Fruit fly (Drosophila melanogaster): ENCODE measurements around the gene CG13643.

The CG13643 gene

DNA sequence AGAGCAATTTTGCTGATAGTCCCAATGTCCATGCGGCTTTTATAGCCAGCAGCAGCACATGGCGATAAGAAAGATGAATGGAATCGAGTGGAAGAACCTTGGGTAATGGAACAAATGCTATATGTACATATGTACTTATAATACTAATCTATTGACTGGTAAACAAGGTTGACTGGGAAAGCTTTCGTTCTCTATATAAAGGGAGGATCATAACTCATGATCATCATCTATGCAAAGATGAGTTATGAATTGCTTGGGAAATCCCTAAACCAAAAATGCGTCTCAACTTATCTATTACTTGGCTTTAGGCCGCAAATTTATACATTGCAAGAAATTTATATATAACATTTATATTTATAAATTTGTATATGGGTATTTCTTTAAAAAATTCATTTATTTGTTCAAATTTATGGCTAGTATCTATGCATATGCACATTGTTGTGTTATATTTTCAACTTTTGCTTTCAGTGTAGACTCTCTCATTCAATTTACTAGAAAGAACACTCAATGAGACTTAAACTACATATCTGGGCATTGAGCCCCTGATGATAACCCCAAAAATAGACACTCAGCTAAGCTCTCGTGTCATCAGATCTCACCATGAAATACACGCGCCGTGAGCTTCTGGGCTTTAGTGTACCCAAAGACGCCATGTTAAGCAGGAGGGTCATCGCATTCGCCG lies 40.9 kb downstream of the CG13643 start, which contains the start of the genes Srg1 and Elal (continued):
- TF ChIP-seq zfh2 (GFP tag; optimal IDR thresholded peaks at IDR 0.05), result no peak
- TF ChIP-seq CG9817 (tag; optimal IDR thresholded peaks at IDR 0.05), result no peak
- TF ChIP-seq HLH54F (GFP tag; optimal IDR thresholded peaks at IDR 0.05), result no peak
- no peak for TF ChIP-seq dmrt99B (tag; optimal IDR thresholded peaks at IDR 0.05)
- TF ChIP-seq ftz-f1 (GFP tag; optimal IDR thresholded peaks at IDR 0.05), result no peak
- TF ChIP-seq CG7745 (tag; optimal IDR thresholded peaks at IDR 0.05), result no peak
- TF ChIP-seq CG6683 (GFP tag; optimal IDR thresholded peaks at IDR 0.05), result no peak
- no peak for TF ChIP-seq NK7.1 (GFP tag; optimal IDR thresholded peaks at IDR 0.05)
- no peak for TF ChIP-seq Abd-B (GFP tag; optimal IDR thresholded peaks at IDR 0.05)
- TF ChIP-seq cato (GFP tag; optimal IDR thresholded peaks at IDR 0.05; ENCODE audit: borderline replicate concordance), result no peak
- TF ChIP-seq CG18011 (GFP tag; optimal IDR thresholded peaks at IDR 0.05), result no peak
- TF ChIP-seq CG11504 (tag; optimal IDR thresholded peaks at IDR 0.05), result no peak
- TF ChIP-seq CG6765 (GFP tag; optimal IDR thresholded peaks at IDR 0.05), result no peak
- TF ChIP-seq Hmr (GFP tag; optimal IDR thresholded peaks at IDR 0.05), result peak; percentile 14
- no peak for TF ChIP-seq btn (GFP tag; optimal IDR thresholded peaks at IDR 0.05)
- no peak for TF ChIP-seq org-1 (GFP tag; optimal IDR thresholded peaks at IDR 0.05)
- no peak for TF ChIP-seq Trl (optimal IDR thresholded peaks at IDR 0.05)
- TF ChIP-seq Trl (GFP tag; optimal IDR thresholded peaks at IDR 0.05), result no peak
- TF ChIP-seq ash1 (GFP tag; optimal IDR thresholded peaks at IDR 0.05), result no peak
- TF ChIP-seq inv (GFP tag; IDR thresholded peaks at IDR 0.05; ENCODE audit: partially characterized antibody), result no peak
- no peak for TF ChIP-seq Dad (GFP tag; optimal IDR thresholded peaks at IDR 0.05)
- no peak for TF ChIP-seq Sin3A (optimal IDR thresholded peaks at IDR 0.05)
- no peak for TF ChIP-seq Lim3 (GFP tag; IDR thresholded peaks at IDR 0.05)
- TF ChIP-seq Dip2 (GFP tag; IDR thresholded peaks at IDR 0.05), result no peak
- peak; percentile 11; the same call in 1 of the 2 replicates for TF ChIP-seq Atf6 (GFP tag; IDR thresholded peaks at IDR 0.05)
- TF ChIP-seq bowl (GFP tag; IDR thresholded peaks at IDR 0.05), result no peak
- no peak for TF ChIP-seq CG17912 (GFP tag; optimal IDR thresholded peaks at IDR 0.05)
- TF ChIP-seq Meics (GFP tag; optimal IDR thresholded peaks at IDR 0.05), result peak; percentile 46
- TF ChIP-seq Neu2 (GFP tag; optimal IDR thresholded peaks at IDR 0.05; ENCODE audit: borderline replicate concordance), result no peak
- TF ChIP-seq Jarid2 (GFP tag; optimal IDR thresholded peaks at IDR 0.05), result no peak
- no peak for TF ChIP-seq Six4 (GFP tag; optimal IDR thresholded peaks at IDR 0.05)
- no peak for TF ChIP-seq NFAT (GFP tag; IDR thresholded peaks at IDR 0.05)
- no peak for TF ChIP-seq mirr (GFP tag; optimal IDR thresholded peaks at IDR 0.05)
- TF ChIP-seq Vsx1 (GFP tag; optimal IDR thresholded peaks at IDR 0.05), result no peak
- no peak for TF ChIP-seq fd64A (GFP tag; optimal IDR thresholded peaks at IDR 0.05)
- TF ChIP-seq nau (GFP tag; optimal IDR thresholded peaks at IDR 0.05), result no peak
- no peak for TF ChIP-seq CG15479 (GFP tag; optimal IDR thresholded peaks at IDR 0.05)
- TF ChIP-seq NC2β (GFP tag; optimal IDR thresholded peaks at IDR 0.05), result no peak
- TF ChIP-seq amos (GFP tag; IDR thresholded peaks at IDR 0.05; ENCODE audit: partially characterized antibody), result no peak
- TF ChIP-seq CG14014 (GFP tag; IDR thresholded peaks at IDR 0.05), result no peak
- TF ChIP-seq Taf1 (GFP tag; IDR thresholded peaks at IDR 0.05), result 0 out of 2 replicates have a peak, but pooled peaks have one; percentile 21
- TF ChIP-seq HLHmδ (GFP tag; optimal IDR thresholded peaks at IDR 0.05), result no peak
- no peak for TF ChIP-seq lab (GFP tag; optimal IDR thresholded peaks at IDR 0.05)
- no peak for TF ChIP-seq CG10565 (GFP tag; optimal IDR thresholded peaks at IDR 0.05)
- no peak for TF ChIP-seq CG14667 (GFP tag; IDR thresholded peaks at IDR 0.05)
- no peak for TF ChIP-seq CG16779 (GFP tag; IDR thresholded peaks at IDR 0.05)
- TF ChIP-seq CG15696 (tag; optimal IDR thresholded peaks at IDR 0.05), result no peak
- no peak for TF ChIP-seq disco-r (GFP tag; optimal IDR thresholded peaks at IDR 0.05)
- TF ChIP-seq CG16863 (GFP tag; optimal IDR thresholded peaks at IDR 0.05), result no peak
- no peak for TF ChIP-seq eve (GFP tag; optimal IDR thresholded peaks at IDR 0.05)
- TF ChIP-seq emc (GFP tag; optimal IDR thresholded peaks at IDR 0.05), result no peak
